Worm (Caenorhabditis elegans) whole organism, L4/young adult: ENCODE measurements around the gene gldi-11.

Experiments used
- W03F9.2 ChIP-seq: fragments of 150-350 bp; optimal IDR thresholded peaks from 2 replicates; lab custom pipeline; 2014; ENCODE audit warnings: missing biosample characterization, missing genetic modification characterization
- dao-5 ChIP-seq: sonication (generic microtip); optimal IDR thresholded peaks from 2 replicates; lab custom pipeline; 2016; ENCODE audit warnings: missing genotype, missing genetic modification characterization, moderate library complexity, missing compliant biosample characterization
- him-1 ChIP-seq: sonication (generic microtip); optimal IDR thresholded peaks from 2 replicates; lab custom pipeline; 2016; ENCODE audit warnings: missing genotype, missing genetic modification reagents, missing genetic modification characterization, missing compliant biosample characterization

DNA sequence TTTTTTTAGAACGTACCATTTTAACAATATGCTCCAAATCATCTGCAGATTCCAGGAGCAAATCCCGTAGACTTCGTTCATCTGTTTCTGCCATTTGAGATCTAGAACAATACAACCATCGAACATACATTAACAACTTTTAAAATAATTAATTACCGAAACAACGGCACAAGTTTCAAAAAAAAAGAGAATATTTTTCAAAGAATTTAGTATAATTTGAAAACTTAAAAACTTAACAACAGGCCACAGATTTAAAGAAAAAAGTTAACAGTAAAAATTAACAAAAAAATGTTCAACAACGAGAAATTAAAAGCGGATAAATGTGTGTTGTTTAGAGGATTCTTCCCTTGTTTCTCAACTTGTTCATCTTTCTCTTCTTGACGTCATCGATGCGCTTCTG lies 1.7 kb downstream of the gldi-11 start, which contains the start of gene mdt-4:
- TF ChIP-seq him-1 (tag; lab: Kevin White, UChicago) (no peak), W03F9.2 (tag; lab: Kevin White, UChicago) (no peak), dao-5 (no peak)
